Worm (Caenorhabditis elegans): ENCODE results near the gene K09C8.2.

DNA sequence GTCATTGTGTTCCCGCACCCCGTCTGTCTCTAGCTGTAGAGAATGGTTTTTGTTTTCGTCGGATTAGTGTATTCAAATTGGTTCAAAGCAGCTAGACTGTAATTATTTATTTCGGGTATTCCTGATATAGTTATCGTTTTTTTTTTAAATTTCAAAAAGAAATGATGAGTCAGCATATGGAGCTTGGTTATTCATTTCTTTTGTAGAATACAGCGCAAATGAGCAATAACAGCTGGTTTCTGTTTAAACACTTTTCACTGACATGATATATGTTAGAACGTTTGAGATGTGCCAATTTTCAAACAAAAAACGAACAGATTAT is 31.6 kb downstream of the K09C8.2 start:
- no peak for TF ChIP-seq cog-1 (tag; optimal IDR thresholded peaks at IDR 0.05)
- no peak for TF ChIP-seq tab-1 (GFP tag; IDR thresholded peaks at IDR 0.05)
- TF ChIP-seq med-1 (GFP tag; optimal IDR thresholded peaks at IDR 0.05; ENCODE audit: insufficient read depth) = no peak
- TF ChIP-seq klf-2 (GFP tag; conservative IDR thresholded peaks at IDR 0.05) = no peak
- no peak for TF ChIP-seq ztf-29 (GFP tag; IDR thresholded peaks at IDR 0.05)
- TF ChIP-seq ref-1 (GFP tag; conservative IDR thresholded peaks at IDR 0.05) = no peak
- TF ChIP-seq T22C8.4 (GFP tag; IDR thresholded peaks at IDR 0.05) = no peak
- TF ChIP-seq flt-1 (GFP tag; IDR thresholded peaks at IDR 0.05) = no peak

Measured in whole organism, midembryonic.